Worm (Caenorhabditis elegans) whole organism, L2 larva: ENCODE data around the gene K01A11.1.

Experiments used
- C34F6.9 ChIP-seq: fragments of 150-350 bp; optimal IDR thresholded peaks from 2 replicates; lab custom pipeline; 2014; ENCODE audit warnings: missing biosample characterization, missing genetic modification characterization
- F13H6.1 ChIP-seq: sonication (generic microtip); optimal IDR thresholded peaks from 2 replicates; lab custom pipeline; 2016; ENCODE audit warnings: missing genetic modification characterization, missing compliant biosample characterization
- R02D3.7 ChIP-seq: fragments of 150-350 bp; optimal IDR thresholded peaks from 2 replicates; lab custom pipeline; 2014; ENCODE audit warnings: missing biosample characterization, missing genetic modification characterization
- Y55F3AM.14 ChIP-seq: fragments of 200-800 bp; sonication (Bioruptor generic); optimal IDR thresholded peaks from 2 replicates; lab custom pipeline; 2018; ENCODE audit warnings: mild to moderate bottlenecking, missing genetic modification characterization, missing compliant biosample characterization
- alr-1 ChIP-seq: fragments of 150-350 bp; optimal IDR thresholded peaks from 2 replicates; lab custom pipeline; 2014; ENCODE audit warnings: missing biosample characterization, missing genetic modification characterization
- aly-2 ChIP-seq: fragments of 150-350 bp; optimal IDR thresholded peaks from 2 replicates; lab custom pipeline; 2014; ENCODE audit warnings: missing biosample characterization, missing genetic modification characterization
- ama-1 ChIP-seq: fragments of 150-350 bp; optimal IDR thresholded peaks from 2 replicates; lab custom pipeline; 2018; ENCODE audit warnings: inconsistent platforms
- blmp-1 ChIP-seq: sonication (generic microtip); optimal IDR thresholded peaks from 2 replicates; lab custom pipeline; 2017; ENCODE audit warnings: missing genetic modification characterization, mild to moderate bottlenecking, missing compliant biosample characterization, antibody characterized with exemption, moderate library complexity; ENCODE audit not compliant: insufficient read depth
- crh-2 ChIP-seq: sonication (generic microtip); optimal IDR thresholded peaks from 2 replicates; lab custom pipeline; 2017; ENCODE audit warnings: missing biosample characterization, missing genetic modification characterization
- dmd-4 ChIP-seq: sonication (generic microtip); optimal IDR thresholded peaks from 2 replicates; lab custom pipeline; 2017; ENCODE audit warnings: missing biosample characterization, missing genetic modification characterization
- elt-1 ChIP-seq: fragments of 150-350 bp; optimal IDR thresholded peaks from 2 replicates; lab custom pipeline; 2014; ENCODE audit warnings: missing biosample characterization, missing genetic modification characterization
- fos-1 ChIP-seq: fragments of 150-350 bp; optimal IDR thresholded peaks from 2 replicates; lab custom pipeline; 2014; ENCODE audit warnings: missing biosample characterization, missing genetic modification characterization
- gmeb-1 ChIP-seq: fragments of 150-350 bp; optimal IDR thresholded peaks from 2 replicates; lab custom pipeline; 2014; ENCODE audit warnings: missing biosample characterization, missing genetic modification characterization
- lin-11 ChIP-seq: fragments of 150-350 bp; sonication (generic microtip); optimal IDR thresholded peaks from 2 replicates; lab custom pipeline; 2014; ENCODE audit warnings: missing biosample characterization, missing genetic modification characterization, inconsistent platforms, mixed read lengths
- lin-13 ChIP-seq: fragments of 150-350 bp; optimal IDR thresholded peaks from 2 replicates; lab custom pipeline; 2014; ENCODE audit warnings: missing biosample characterization, missing genetic modification reagents, missing genetic modification characterization
- lin-39 ChIP-seq: fragments of 150-350 bp; optimal IDR thresholded peaks from 2 replicates; lab custom pipeline; 2014; ENCODE audit warnings: missing biosample characterization, missing genetic modification reagents, missing genetic modification characterization
- lsy-2 ChIP-seq, 2 experiments: fragments of 150-350 bp in 1 of 2; sonication (generic microtip) in 1 of 2; optimal IDR thresholded peaks; 2 replicates each; lab custom pipeline; 2014 to 2017; ENCODE audit warnings: missing biosample characterization in 2 of 2, missing genetic modification characterization in 2 of 2
- mdl-1 ChIP-seq, 2 experiments: fragments of 150-350 bp in 1 of 2; sonication (generic microtip) in 1 of 2; optimal IDR thresholded peaks; 2 replicates each; lab custom pipeline; 2017; ENCODE audit warnings: missing biosample characterization in 2 of 2, missing genetic modification characterization in 2 of 2
- nhr-10 ChIP-seq: sonication (generic microtip); optimal IDR thresholded peaks from 2 replicates; lab custom pipeline; 2017; ENCODE audit warnings: missing biosample characterization, missing genetic modification characterization
- nhr-12 ChIP-seq: fragments of 150-350 bp; optimal IDR thresholded peaks from 2 replicates; lab custom pipeline; 2014; ENCODE audit warnings: missing biosample characterization, missing genetic modification characterization
- nhr-129 ChIP-seq: fragments of 150-350 bp; optimal IDR thresholded peaks from 2 replicates; lab custom pipeline; 2014; ENCODE audit warnings: missing biosample characterization, missing genetic modification characterization
- nhr-25 ChIP-seq: fragments of 150-350 bp; sonication (generic microtip); optimal IDR thresholded peaks from 3 replicates; lab custom pipeline; 2014; ENCODE audit warnings: missing biosample characterization, missing genetic modification characterization
- nhr-6 ChIP-seq: fragments of 150-350 bp; optimal IDR thresholded peaks from 2 replicates; lab custom pipeline; 2014; ENCODE audit warnings: missing biosample characterization, missing genetic modification characterization
- nhr-77 ChIP-seq: fragments of 150-350 bp; optimal IDR thresholded peaks from 2 replicates; lab custom pipeline; 2014; ENCODE audit warnings: missing biosample characterization, missing genetic modification characterization
- peb-1 ChIP-seq: fragments of 150-350 bp; optimal IDR thresholded peaks from 2 replicates; lab custom pipeline; 2014; ENCODE audit warnings: missing biosample characterization, missing genetic modification characterization
- sem-4 ChIP-seq: fragments of 150-350 bp; optimal IDR thresholded peaks from 2 replicates; lab custom pipeline; 2014; ENCODE audit warnings: missing biosample characterization, missing genetic modification reagents, missing genetic modification characterization
- sma-9 ChIP-seq, 2 experiments: fragments of 150-350 bp in 1 of 2; sonication (generic microtip) in 1 of 2; optimal IDR thresholded peaks; 2 replicates each; lab custom pipeline; 2014 to 2016; ENCODE audit warnings: missing genetic modification characterization in 2 of 2, mild to moderate bottlenecking in 1 of 2, missing biosample characterization in 1 of 2, missing compliant biosample characterization in 1 of 2, missing genetic modification reagents in 1 of 2, moderate library complexity in 1 of 2
- snpc-4 ChIP-seq: fragments of 150-350 bp; optimal IDR thresholded peaks from 2 replicates; lab custom pipeline; 2014; ENCODE audit warnings: missing biosample characterization, missing genetic modification characterization
- unc-39 ChIP-seq: fragments of 150-350 bp; optimal IDR thresholded peaks from 2 replicates; lab custom pipeline; 2014; ENCODE audit warnings: missing biosample characterization, missing genetic modification characterization
- unc-55 ChIP-seq: fragments of 150-350 bp; sonication (generic microtip); optimal IDR thresholded peaks from 3 replicates; lab custom pipeline; 2014; ENCODE audit warnings: missing biosample characterization, missing genetic modification reagents, missing genetic modification characterization
- unc-62 ChIP-seq: fragments of 150-350 bp; optimal IDR thresholded peaks from 2 replicates; lab custom pipeline; 2014; ENCODE audit warnings: missing biosample characterization, missing genetic modification reagents, missing genetic modification characterization
- zag-1 ChIP-seq: fragments of 150-350 bp; optimal IDR thresholded peaks from 2 replicates; lab custom pipeline; 2014; ENCODE audit warnings: missing biosample characterization, missing genetic modification characterization
- ztf-11 ChIP-seq: sonication (generic microtip); optimal IDR thresholded peaks from 2 replicates; lab custom pipeline; 2017; ENCODE audit warnings: missing biosample characterization, missing genetic modification characterization
- ztf-4 ChIP-seq: fragments of 150-350 bp; optimal IDR thresholded peaks from 2 replicates; lab custom pipeline; 2014; ENCODE audit warnings: missing biosample characterization, missing genetic modification characterization

The K01A11.1 gene

DNA sequence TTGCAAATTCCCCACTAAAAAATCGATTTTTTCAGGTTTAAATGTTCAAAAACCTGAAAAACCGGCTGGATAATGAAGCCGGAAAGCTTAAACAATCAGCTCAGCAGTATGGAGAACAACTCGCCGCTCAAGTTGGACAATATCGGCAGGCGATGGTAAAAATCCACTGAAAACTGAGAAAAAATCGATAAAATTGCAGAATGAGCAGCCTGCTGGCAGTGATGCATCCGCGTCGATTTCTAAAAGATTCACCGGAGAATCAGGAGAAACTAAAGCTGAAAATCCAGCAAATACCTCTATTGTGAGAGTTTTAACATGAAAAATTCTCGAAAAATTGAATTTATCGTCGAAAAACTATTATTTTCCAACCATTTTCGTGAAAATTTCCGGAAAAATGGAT is 25.8 kb downstream of the K01A11.1 start, which contains the start of gene golg-4:
golg-4 (plus strand) TSS at position 34 of the 400 bp plus-strand sequence.
- TF ChIP-seq nhr-77 (tag; lab: Kevin White, UChicago) (no peak), snpc-4 (tag; lab: Kevin White, UChicago) (no peak), blmp-1 (tag; lab: Kevin White, UChicago) (no peak), lsy-2 (tag; optimal IDR thresholded peaks at IDR 0.05; lab: Kevin White, UChicago) (no peak), unc-55 (no peak), ztf-11 (tag; lab: Kevin White, UChicago) (no peak), unc-39 (no peak), lin-39 (tag; lab: Kevin White, UChicago) (no peak), nhr-6 (tag; lab: Kevin White, UChicago) (no peak), Y55F3AM.14 (GFP tag; lab: Kevin White, UChicago) (no peak), F13H6.1 (no peak), peb-1 (tag; lab: Kevin White, UChicago) (no peak), unc-62 (GFP tag; lab: Kevin White, UChicago) (no peak)
- TF ChIP-seq, all 48 proteins: peak for 0

DNA sequence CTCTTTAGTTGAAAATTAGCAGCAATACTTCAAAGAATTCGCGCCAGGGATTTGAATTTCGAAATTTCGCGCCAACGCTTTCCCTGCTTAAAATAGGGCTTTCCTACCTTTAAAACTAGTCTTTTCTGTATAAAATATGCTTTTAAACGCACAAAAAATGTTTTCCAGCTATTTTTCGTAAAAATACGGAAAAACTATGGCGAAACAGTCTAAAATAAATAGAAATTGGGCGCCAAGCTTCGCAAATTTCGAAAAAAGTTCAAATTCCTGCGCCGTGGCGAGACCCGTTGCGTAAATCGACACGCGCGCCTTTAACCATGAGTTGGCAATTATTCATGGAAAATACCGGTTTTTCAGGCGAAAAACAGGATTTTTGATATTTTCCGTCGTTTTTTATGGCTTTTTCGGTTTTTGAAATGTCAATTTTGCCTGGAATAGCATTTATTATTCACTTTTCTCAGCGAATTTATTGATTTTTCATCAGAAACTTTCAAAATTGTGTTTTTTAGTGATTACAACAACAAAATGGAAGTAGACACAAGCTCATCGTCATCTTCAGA is 26.9 kb downstream of the K01A11.1 start, which contains the start of the genes npp-9 and F59A2.5:
npp-9 (minus strand) TSS at position 126 of the 560 bp plus-strand sequence.
F59A2.5 (plus strand) TSS at position 510 of the 560 bp plus-strand sequence.
- TF ChIP-seq nhr-10 (tag; lab: Kevin White, UChicago) (no peak), unc-39 (no peak), lin-11 (tag; lab: Kevin White, UChicago) (peak; percentile 23), C34F6.9 (tag; lab: Kevin White, UChicago) (peak; percentile 60), nhr-25 (tag; lab: Kevin White, UChicago) (peak; percentile 32), aly-2 (tag; lab: Kevin White, UChicago) (no peak), unc-55 (peak; percentile 71), elt-1 (no peak), ama-1 (peak; percentile 11), lsy-2 (tag; optimal IDR thresholded peaks at IDR 0.05; lab: Kevin White, UChicago) (peak in 1 of 2 experiments; percentile 73), alr-1 (tag; lab: Kevin White, UChicago) (no peak), R02D3.7 (tag; lab: Kevin White, UChicago) (peak; percentile 80), blmp-1 (tag; lab: Kevin White, UChicago) (no peak), F13H6.1 (peak; percentile 26), gmeb-1 (tag; lab: Kevin White, UChicago) (peak; percentile 52), Y55F3AM.14 (GFP tag; lab: Kevin White, UChicago) (no peak), fos-1 (tag; lab: Kevin White, UChicago) (peak; percentile 62), nhr-12 (no peak), dmd-4 (tag; lab: Kevin White, UChicago) (no peak), ztf-4 (no peak), zag-1 (tag; lab: Kevin White, UChicago) (no peak), lin-13 (GFP tag; lab: Kevin White, UChicago) (peak; percentile 10), nhr-129 (peak; percentile 51), crh-2 (tag; lab: Kevin White, UChicago) (peak; percentile 91)

DNA sequence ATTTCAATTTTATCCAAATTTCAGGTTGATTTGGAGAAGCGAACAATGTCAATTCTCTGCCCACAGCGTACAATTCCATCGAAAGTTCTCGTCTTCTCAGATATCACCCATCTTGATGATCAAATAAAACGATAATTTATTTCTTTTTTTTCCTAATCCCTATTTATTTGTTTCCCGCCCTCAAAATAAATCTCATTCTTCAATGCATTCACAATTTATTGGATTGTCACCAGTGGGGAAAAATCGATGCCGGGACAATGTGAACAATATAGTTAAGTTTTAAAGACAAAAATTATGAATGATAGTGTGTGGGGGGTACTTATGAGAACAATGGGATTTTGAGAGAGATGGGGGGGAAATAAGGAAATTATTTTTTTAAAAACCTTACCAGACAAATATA is 30.8 kb downstream of the K01A11.1 start:
- TF ChIP-seq mdl-1 (tag; optimal IDR thresholded peaks at IDR 0.05; lab: Kevin White, UChicago) (no peak), sma-9 (GFP tag; optimal IDR thresholded peaks at IDR 0.05; lab: Kevin White, UChicago) (no peak), sma-9 (tag; optimal IDR thresholded peaks at IDR 0.05; lab: Kevin White, UChicago) (no peak), sem-4 (no peak), elt-1 (no peak)

DNA sequence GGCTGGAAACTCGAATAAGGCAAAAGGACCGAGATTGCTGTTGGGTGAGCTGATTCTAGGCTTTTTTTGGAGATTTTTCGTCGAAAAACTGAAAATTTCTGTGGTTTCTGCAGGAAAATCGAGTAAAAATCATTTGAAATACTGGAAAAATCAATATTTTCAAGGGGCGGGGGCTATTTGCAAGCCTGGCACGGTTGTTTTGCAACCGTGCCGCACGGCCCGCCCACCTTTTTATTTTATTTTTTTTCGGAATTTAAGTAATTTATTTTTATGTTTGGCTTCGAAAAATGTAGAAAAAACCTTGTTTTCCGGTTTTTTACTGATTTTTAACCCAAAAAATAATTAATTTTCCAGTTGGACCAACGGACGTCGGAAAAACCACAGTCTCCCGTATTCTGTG is 32.8 kb downstream of the K01A11.1 start:
- TF ChIP-seq ztf-4 (no peak), unc-55 (peak; percentile 31)

DNA sequence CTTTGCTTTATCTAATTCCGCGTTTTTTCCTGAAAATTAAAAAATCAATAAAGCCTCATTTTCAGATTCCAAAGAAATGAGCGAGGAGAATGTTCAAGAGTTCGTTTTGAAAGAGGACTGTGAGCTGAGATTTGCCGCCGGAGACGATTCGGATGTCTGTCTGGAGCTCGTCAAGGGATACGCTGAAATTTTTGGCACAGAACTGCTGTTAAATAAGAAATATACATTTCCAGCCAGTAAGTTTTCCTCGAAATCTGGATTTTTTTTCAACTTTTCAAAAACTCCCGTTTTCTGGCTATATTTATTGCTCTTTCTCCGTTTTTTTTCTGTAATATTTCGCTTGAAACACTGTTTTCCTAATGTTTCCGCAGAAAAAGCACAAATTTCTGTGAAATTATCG is 33.6 kb downstream of the K01A11.1 start, which contains the start of gene clpf-1:
clpf-1 (plus strand) TSS at position 66 of the 400 bp plus-strand sequence.
- peak; percentile 7 for TF ChIP-seq ztf-4
- no peak for TF ChIP-seq snpc-4 (tag; lab: Kevin White, UChicago)
- peak; percentile 21 for TF ChIP-seq lin-13 (GFP tag; lab: Kevin White, UChicago)
- TF ChIP-seq nhr-129: no peak
- TF ChIP-seq nhr-12: no peak
- TF ChIP-seq ztf-11 (tag; lab: Kevin White, UChicago): no peak
- TF ChIP-seq elt-1: no peak
- no peak for TF ChIP-seq sem-4
